Fruit fly (Drosophila melanogaster) whole organism, pupa: ENCODE measurements around the gene dnc.

Source experiments
- CG10348 ChIP-seq: fragments of 200-800 bp; sonication (Bioruptor generic); IDR thresholded peaks from 2 replicates; pipeline ENCODE4 v1.3.6; 2022; ENCODE audit warnings: missing biosample characterization, missing genetic modification characterization
- CG14655 ChIP-seq: fragments of 200-800 bp; sonication (Bioruptor generic); optimal IDR thresholded peaks from 3 replicates; lab custom pipeline; 2017; ENCODE audit warnings: mild to moderate bottlenecking, missing biosample characterization, missing genetic modification reagents, missing genetic modification characterization
- CG34367 ChIP-seq: fragments of 200-800 bp; sonication (Bioruptor generic); optimal IDR thresholded peaks from 2 replicates; lab custom pipeline; 2018; ENCODE audit warnings: missing biosample characterization, mild to moderate bottlenecking, missing genetic modification characterization
- CG4496 ChIP-seq: fragments of 200-800 bp; sonication (Bioruptor generic); IDR thresholded peaks from 3 replicates; pipeline ENCODE4 v1.3.6; 2022; ENCODE audit warnings: missing biosample characterization, missing genetic modification characterization
- CG8301 ChIP-seq: fragments of 200-800 bp; sonication (Bioruptor generic); optimal IDR thresholded peaks from 2 replicates; lab custom pipeline; 2018; ENCODE audit warnings: missing biosample characterization, mild to moderate bottlenecking, missing genetic modification characterization
- D1 ChIP-seq: fragments of 200-800 bp; sonication (Bioruptor generic); optimal IDR thresholded peaks from 2 replicates; lab custom pipeline; 2018; ENCODE audit warnings: missing biosample characterization, mild to moderate bottlenecking, missing genetic modification characterization, moderate library complexity
- EcR ChIP-seq: fragments of 200-800 bp; sonication (Bioruptor generic); optimal IDR thresholded peaks from 3 replicates; lab custom pipeline; 2019; ENCODE audit warnings: missing biosample characterization, missing genetic modification characterization, mild to moderate bottlenecking, moderate library complexity, missing genetic modification reagents
- Snoo ChIP-seq: fragments of 200-800 bp; sonication (Bioruptor generic); optimal IDR thresholded peaks from 3 replicates; lab custom pipeline; 2017; ENCODE audit warnings: missing biosample characterization, mild to moderate bottlenecking, missing genetic modification characterization, inconsistent platforms
- fd96Ca ChIP-seq: fragments of 200-800 bp; sonication (Bioruptor generic); IDR thresholded peaks from 3 replicates; pipeline ENCODE4 v1.3.6; 2022; ENCODE audit warnings: missing biosample characterization, missing genetic modification characterization
- gl ChIP-seq: fragments of 200-800 bp; sonication (Bioruptor generic); optimal IDR thresholded peaks from 2 replicates; lab custom pipeline; 2018; ENCODE audit warnings: missing biosample characterization, mild to moderate bottlenecking, missing genetic modification characterization
- rn ChIP-seq: fragments of 200-800 bp; sonication (Bioruptor generic); IDR thresholded peaks from 2 replicates; pipeline ENCODE4 v1.3.6; 2022; ENCODE audit warnings: missing biosample characterization, missing genetic modification characterization

dm6 chrX:3241984-3242462, 65.8 kb downstream of the dnc start, which contains the start of the genes ng3 and ng1:
- TF ChIP-seq CG34367 (tag; lab: Kevin White, UChicago) (no peak), CG14655 (GFP tag; lab: Kevin White, UChicago) (no peak), Snoo (tag; lab: Kevin White, UChicago) (no peak), D1 (tag; lab: Kevin White, UChicago) (no peak), EcR (GFP tag; lab: Kevin White, UChicago) (no peak), gl (no peak), CG4496 (GFP tag; lab: Robert Waterston, UW) (no peak), fd96Ca (no peak), rn (no peak), CG8301 (tag; lab: Kevin White, UChicago) (no peak), CG10348 (no peak)
